Fruit fly (Drosophila melanogaster): ENCODE results near the gene Pus1.

dm6 chr3R:20596337-20596962, 4.0 kb upstream of the Pus1 start:
- TF ChIP-seq nau (GFP tag; optimal IDR thresholded peaks at IDR 0.05) (no peak), CG10274 (GFP tag; optimal IDR thresholded peaks at IDR 0.05) (no peak), gcm2 (GFP tag; optimal IDR thresholded peaks at IDR 0.05) (no peak), sqz (GFP tag; optimal IDR thresholded peaks at IDR 0.05) (no peak), CG6175 (GFP tag; IDR thresholded peaks at IDR 0.05) (no peak), CG30431 (GFP tag; optimal IDR thresholded peaks at IDR 0.05) (no peak), zen (tag; optimal IDR thresholded peaks at IDR 0.05) (no peak), dimm (GFP tag; IDR thresholded peaks at IDR 0.05) (no peak), Myb (GFP tag; optimal IDR thresholded peaks at IDR 0.05) (no peak), CG10565 (GFP tag; optimal IDR thresholded peaks at IDR 0.05) (no peak), CG8478 (optimal IDR thresholded peaks at IDR 0.05) (no peak), Hsf (GFP tag; optimal IDR thresholded peaks at IDR 0.05) (no peak)

Measured in whole organism, embryonic.